Fruit fly (Drosophila melanogaster) whole organism, embryonic: Measurements from ENCODE around the gene CG9029.

Experiments used
- Aef1 ChIP-seq: fragments of 200-800 bp; sonication (Bioruptor generic); IDR thresholded peaks from 3 replicates; pipeline ENCODE4 v1.3.6; 2022; ENCODE audit warnings: missing biosample characterization, missing genetic modification characterization
- CG11456 ChIP-seq: fragments of 200-800 bp; sonication (Bioruptor generic); IDR thresholded peaks from 3 replicates; pipeline ENCODE4 v1.3.6; 2022; ENCODE audit warnings: missing biosample characterization, missing genetic modification characterization
- CG12744 ChIP-seq: fragments of 200-800 bp; sonication (Bioruptor generic); optimal IDR thresholded peaks from 2 replicates; lab custom pipeline; 2016; ENCODE audit warnings: missing biosample characterization, missing genetic modification characterization
- CG13894 ChIP-seq: fragments of 200-800 bp; sonication (Bioruptor generic); optimal IDR thresholded peaks from 3 replicates; lab custom pipeline; 2018; ENCODE audit warnings: missing biosample characterization, mild to moderate bottlenecking, missing genetic modification characterization, moderate library complexity
- CG14441 ChIP-seq: fragments of 200-800 bp; sonication (Bioruptor generic); IDR thresholded peaks from 2 replicates; pipeline ENCODE4 v1.3.6; 2022; ENCODE audit warnings: missing biosample characterization, missing genetic modification characterization
- CG15696 ChIP-seq: fragments of 200-800 bp; sonication (Bioruptor generic); optimal IDR thresholded peaks from 2 replicates; lab custom pipeline; 2019; ENCODE audit warnings: missing biosample characterization, mild to moderate bottlenecking, missing genetic modification characterization, moderate library complexity
- CG1792 ChIP-seq: fragments of 200-800 bp; sonication (Bioruptor generic); optimal IDR thresholded peaks from 2 replicates; lab custom pipeline; 2016; ENCODE audit warnings: missing biosample characterization, missing genetic modification characterization
- CG2129 ChIP-seq: fragments of 200-800 bp; sonication (Bioruptor generic); IDR thresholded peaks from 2 replicates; pipeline ENCODE4 v1.3.6; 2022; ENCODE audit warnings: missing biosample characterization, missing genetic modification characterization; ENCODE audit not compliant: partially characterized antibody
- CG2712 ChIP-seq: fragments of 200-800 bp; optimal IDR thresholded peaks from 3 replicates; lab custom pipeline; 2019; ENCODE audit warnings: missing biosample characterization, mild to moderate bottlenecking, missing genetic modification characterization, moderate library complexity
- CG31224 ChIP-seq: fragments of 200-800 bp; sonication (Bioruptor generic); IDR thresholded peaks from 2 replicates; pipeline ENCODE4 v1.3.6; 2022; ENCODE audit warnings: missing biosample characterization, missing genetic modification characterization
- CG34376 ChIP-seq: fragments of 200-800 bp; sonication (Bioruptor generic); optimal IDR thresholded peaks from 2 replicates; lab custom pipeline; 2018; ENCODE audit warnings: missing biosample characterization, mild to moderate bottlenecking, missing genetic modification characterization
- CG4707 ChIP-seq: fragments of 200-800 bp; sonication (Bioruptor generic); optimal IDR thresholded peaks from 2 replicates; lab custom pipeline; 2018; ENCODE audit warnings: missing biosample characterization, mild to moderate bottlenecking, missing genetic modification characterization, moderate library complexity
- CG6254 ChIP-seq: fragments of 200-800 bp; sonication (Bioruptor generic); optimal IDR thresholded peaks from 3 replicates; lab custom pipeline; 2017; ENCODE audit warnings: mild to moderate bottlenecking, missing biosample characterization, missing genetic modification reagents, missing genetic modification characterization
- CG7357 ChIP-seq: fragments of 200-800 bp; sonication (Bioruptor generic); IDR thresholded peaks from 3 replicates; pipeline ENCODE4 v1.3.6; 2022; ENCODE audit warnings: missing biosample characterization, missing genetic modification characterization
- CG7786 ChIP-seq: fragments of 200-800 bp; sonication (Bioruptor generic); optimal IDR thresholded peaks from 2 replicates; lab custom pipeline; 2016; ENCODE audit warnings: missing biosample characterization, missing genetic modification characterization
- CG7963 ChIP-seq: fragments of 200-800 bp; sonication (Bioruptor generic); IDR thresholded peaks from 3 replicates; pipeline ENCODE4 v1.3.6; 2022; ENCODE audit warnings: missing biosample characterization, missing genetic modification characterization; ENCODE audit not compliant: partially characterized antibody
- CG9609 ChIP-seq: fragments of 200-800 bp; sonication (Bioruptor generic); optimal IDR thresholded peaks from 3 replicates; lab custom pipeline; 2016; ENCODE audit warnings: missing biosample characterization, missing genetic modification characterization
- CG9727 ChIP-seq: fragments of 200-800 bp; sonication (Bioruptor generic); optimal IDR thresholded peaks from 3 replicates; lab custom pipeline; 2017; ENCODE audit warnings: missing biosample characterization, mild to moderate bottlenecking, missing genetic modification characterization
- Dip3 ChIP-seq: fragments of 200-800 bp; sonication (Bioruptor generic); optimal IDR thresholded peaks from 3 replicates; lab custom pipeline; 2016; ENCODE audit warnings: missing biosample characterization, missing genetic modification characterization
- E2f1 ChIP-seq: fragments of 200-800 bp; sonication (Bioruptor generic); IDR thresholded peaks from 2 replicates; pipeline ENCODE4 v1.3.6; 2022; ENCODE audit warnings: missing biosample characterization, missing genetic modification characterization
- E2f2 ChIP-seq: fragments of 200-800 bp; sonication (Bioruptor generic); IDR thresholded peaks from 2 replicates; pipeline ENCODE4 v1.3.6; 2022; ENCODE audit warnings: missing biosample characterization, missing genetic modification characterization
- HmgZ ChIP-seq: fragments of 200-800 bp; sonication (Bioruptor generic); optimal IDR thresholded peaks from 2 replicates; lab custom pipeline; 2018; ENCODE audit warnings: missing biosample characterization, mild to moderate bottlenecking, missing genetic modification characterization
- Hr39 ChIP-seq: fragments of >200 bp; optimal IDR thresholded peaks from 2 replicates; lab custom pipeline; 2017
- Hr51 ChIP-seq, 2 experiments: fragments of 200-800 bp; sonication (Bioruptor generic); optimal IDR thresholded peaks; 2 replicates in 1 of 2; 3 replicates in 1 of 2; lab custom pipeline; 2016 to 2018; ENCODE audit warnings: missing biosample characterization in 2 of 2, missing genetic modification characterization in 2 of 2, mild to moderate bottlenecking in 1 of 2, moderate library complexity in 1 of 2
- Hr78 ChIP-seq, 2 experiments: fragments of 200-800 bp in 1 of 2; fragments of >200 bp in 1 of 2; sonication (Bioruptor generic) in 1 of 2; optimal IDR thresholded peaks; 2 replicates each; lab custom pipeline; 2017 to 2019; ENCODE audit warnings: missing biosample characterization in 2 of 2, missing genetic modification characterization in 2 of 2, mild to moderate bottlenecking in 1 of 2, moderate library complexity in 1 of 2
- Lhr ChIP-seq: fragments of 200-800 bp; sonication (Bioruptor generic); optimal IDR thresholded peaks from 3 replicates; lab custom pipeline; 2017; ENCODE audit warnings: mild to moderate bottlenecking, missing biosample characterization, missing genetic modification reagents, missing genetic modification characterization
- Mrtf ChIP-seq: fragments of 200-800 bp; sonication (Bioruptor generic); IDR thresholded peaks from 3 replicates; pipeline ENCODE4 v1.3.6; 2022; ENCODE audit warnings: missing biosample characterization, missing genetic modification characterization
- PHDP ChIP-seq: fragments of 200-800 bp; sonication (Bioruptor generic); optimal IDR thresholded peaks from 3 replicates; lab custom pipeline; 2018; ENCODE audit warnings: missing biosample characterization, mild to moderate bottlenecking, missing genetic modification characterization, moderate library complexity
- Sry-β ChIP-seq: fragments of 200-800 bp; sonication (Bioruptor generic); optimal IDR thresholded peaks from 2 replicates; lab custom pipeline; 2018; ENCODE audit warnings: missing biosample characterization, mild to moderate bottlenecking, missing genetic modification characterization, moderate library complexity
- Trl ChIP-seq, 3 experiments: fragments of >200 bp in 2 of 3; fragments of 200-800 bp in 1 of 3; sonication (Bioruptor generic) in 1 of 3; optimal IDR thresholded peaks; 2 replicates in 1 of 3; 3 replicates in 2 of 3; lab custom pipeline; 2016 to 2017; ENCODE audit warnings: missing biosample characterization in 1 of 3, missing genetic modification characterization in 1 of 3
- bab2 ChIP-seq: fragments of 200-800 bp; sonication (Bioruptor generic); optimal IDR thresholded peaks from 2 replicates; lab custom pipeline; 2016; ENCODE audit warnings: missing biosample characterization, missing genetic modification characterization
- caup ChIP-seq: fragments of 200-800 bp; sonication (Bioruptor generic); optimal IDR thresholded peaks from 3 replicates; lab custom pipeline; 2017; ENCODE audit warnings: missing biosample characterization, mild to moderate bottlenecking, missing genetic modification characterization, moderate library complexity; ENCODE audit not compliant: severe bottlenecking
- crol ChIP-seq: fragments of 200-800 bp; sonication (Bioruptor generic); IDR thresholded peaks from 2 replicates; pipeline ENCODE4 v1.3.6; 2022; ENCODE audit warnings: missing biosample characterization, missing genetic modification characterization
- da ChIP-seq: fragments of 200-800 bp; sonication (Bioruptor generic); optimal IDR thresholded peaks from 2 replicates; lab custom pipeline; 2016; ENCODE audit warnings: missing biosample characterization, missing genetic modification characterization
- disco-r ChIP-seq: fragments of 200-800 bp; sonication (Bioruptor generic); optimal IDR thresholded peaks from 2 replicates; lab custom pipeline; 2016; ENCODE audit warnings: missing biosample characterization, missing genetic modification characterization
- fd3F ChIP-seq: fragments of 200-800 bp; sonication (Bioruptor generic); optimal IDR thresholded peaks from 2 replicates; lab custom pipeline; 2018; ENCODE audit warnings: missing biosample characterization, mild to moderate bottlenecking, missing genetic modification characterization, moderate library complexity
- hth ChIP-seq: fragments of >200 bp; optimal IDR thresholded peaks from 2 replicates; lab custom pipeline; 2017; ENCODE audit warnings: inconsistent platforms
- pan ChIP-seq, 4 experiments: fragments of >200 bp in 3 of 4; fragments of 200-800 bp in 1 of 4; sonication (Bioruptor generic) in 1 of 4; optimal IDR thresholded peaks in 3 of 4; IDR thresholded peaks in 1 of 4; 2 replicates each; pipeline versions ENCODE4 v1.3.6 to Lab custom; 2017 to 2022; ENCODE audit warnings: missing biosample characterization in 2 of 4, missing genetic modification characterization in 2 of 4, mixed read lengths in 1 of 4
- row ChIP-seq: fragments of 200-800 bp; sonication (Bioruptor generic); IDR thresholded peaks from 3 replicates; pipeline ENCODE4 v1.3.6; 2022; ENCODE audit warnings: missing biosample characterization, missing genetic modification characterization
- run ChIP-seq: fragments of 200-800 bp; sonication (Bioruptor generic); optimal IDR thresholded peaks from 3 replicates; lab custom pipeline; 2018; ENCODE audit warnings: missing biosample characterization, mild to moderate bottlenecking, missing genetic modification characterization
- seq ChIP-seq: fragments of 200-800 bp; sonication (Bioruptor generic); IDR thresholded peaks from 2 replicates; pipeline ENCODE4 v1.3.6; 2022; ENCODE audit warnings: missing biosample characterization, missing genetic modification characterization
- sisA ChIP-seq: fragments of 200-800 bp; sonication (Bioruptor generic); IDR thresholded peaks from 2 replicates; pipeline ENCODE4 v1.3.6; 2022; ENCODE audit warnings: missing biosample characterization, missing genetic modification characterization
- stc ChIP-seq: fragments of 200-800 bp; sonication (Bioruptor generic); IDR thresholded peaks from 2 replicates; pipeline ENCODE4 v1.3.6; 2022; ENCODE audit warnings: missing biosample characterization, missing genetic modification characterization
- sug ChIP-seq: fragments of 200-800 bp; optimal IDR thresholded peaks from 2 replicates; lab custom pipeline; 2019; ENCODE audit warnings: missing biosample characterization, mild to moderate bottlenecking, missing genetic modification characterization, moderate library complexity
- unc-4 ChIP-seq: fragments of 200-800 bp; sonication (Bioruptor generic); IDR thresholded peaks from 2 replicates; pipeline ENCODE4 v1.3.6; 2022; ENCODE audit warnings: missing biosample characterization, missing genetic modification characterization; ENCODE audit not compliant: partially characterized antibody
- zfh1 ChIP-seq: fragments of 200-800 bp; sonication (Bioruptor generic); IDR thresholded peaks from 3 replicates; pipeline ENCODE4 v1.3.6; 2022; ENCODE audit warnings: missing biosample characterization, missing genetic modification characterization

Gene CG9029

dm6 chr2L:5876474-5877067 is 9.2 kb upstream of the CG9029 start (continued):
- TF ChIP-seq run (no peak), pan (optimal IDR thresholded peaks at IDR 0.05; lab: Kevin White, UChicago) (no peak), pan (GFP tag; optimal IDR thresholded peaks at IDR 0.05 in 1 of 2, IDR thresholded peaks at IDR 0.05 in 1 of 2) (peak in 1 of 2 experiments; percentile 15), sisA (GFP tag; lab: Robert Waterston, UW) (no peak), E2f2 (GFP tag; lab: Robert Waterston, UW) (peak; percentile 19; the same call in 1 of the 2 replicates), CG14441 (GFP tag; lab: Robert Waterston, UW) (no peak), stc (no peak), seq (GFP tag; lab: Robert Waterston, UW) (peak; percentile 48; the same call in 1 of the 2 replicates), unc-4 (GFP tag; lab: Robert Waterston, UW) (no peak)
- TF ChIP-seq, all 482 proteins: peak for 127

dm6 chr2L:5879363-5879934 is 6.4 kb upstream of the CG9029 start, which contains the start of gene rau:
rau (minus strand) TSS chr2L:5879498.
- TF ChIP-seq crol (GFP tag; lab: Robert Waterston, UW) (no peak), caup (GFP tag; lab: Kevin White, UChicago) (peak; percentile 56), Dip3 (peak; percentile 33), Mrtf (GFP tag; lab: Robert Waterston, UW) (peak; percentile 44; the same call in 1 of the 3 replicates), Aef1 (GFP tag; lab: Robert Waterston, UW) (peak; percentile 53; the same call in 2 of the 3 replicates), zfh1 (GFP tag; lab: Robert Waterston, UW) (peak; percentile 73; the same call in 2 of the 3 replicates), disco-r (no peak), CG13894 (tag; lab: Kevin White, UChicago) (peak; percentile 73), CG7963 (0 out of 3 replicates have a peak, but pooled peaks have one; percentile 40), Lhr (GFP tag; lab: Kevin White, UChicago) (peak; percentile 40), PHDP (peak; percentile 80), Trl (optimal IDR thresholded peaks at IDR 0.05; lab: Kevin White, UChicago) (peak; percentile 90 to 93), Trl (GFP tag; optimal IDR thresholded peaks at IDR 0.05; lab: Kevin White, UChicago) (no peak), CG15696 (peak; percentile 79), CG7786 (GFP tag; lab: Kevin White, UChicago) (peak; percentile 34), CG2129 (GFP tag; lab: Robert Waterston, UW) (no peak), Sry-β (GFP tag; lab: Kevin White, UChicago) (no peak), CG12744 (GFP tag; lab: Kevin White, UChicago) (no peak), Hr78 (GFP tag; optimal IDR thresholded peaks at IDR 0.05; lab: Kevin White, UChicago) (peak in 1 of 2 experiments; percentile 68), CG34376 (GFP tag; lab: Kevin White, UChicago) (peak; percentile 73), E2f1 (GFP tag; lab: Robert Waterston, UW) (peak; percentile 73), CG1792 (GFP tag; lab: Kevin White, UChicago) (no peak), CG11456 (no peak), sisA (GFP tag; lab: Robert Waterston, UW) (peak; percentile 64), HmgZ (tag; lab: Kevin White, UChicago) (peak; percentile 77), Hr39 (lab: Kevin White, UChicago) (no peak), bab2 (GFP tag; lab: Kevin White, UChicago) (no peak), da (GFP tag; lab: Kevin White, UChicago) (no peak), CG9727 (GFP tag; lab: Kevin White, UChicago) (peak; percentile 72), CG2712 (tag; lab: Kevin White, UChicago) (peak; percentile 91), Hr51 (GFP tag; optimal IDR thresholded peaks at IDR 0.05; lab: Kevin White, UChicago) (peak in 1 of 2 experiments; percentile 70), row (GFP tag; lab: Robert Waterston, UW) (peak; percentile 91), sug (tag; lab: Kevin White, UChicago) (peak; percentile 87), CG31224 (GFP tag; lab: Robert Waterston, UW) (peak; percentile 34; the same call in 1 of the 2 replicates), CG4707 (peak; percentile 21), fd3F (GFP tag; lab: Kevin White, UChicago) (peak; percentile 42), CG7357 (GFP tag; lab: Robert Waterston, UW) (no peak), CG6254 (peak; percentile 72), hth (lab: Kevin White, UChicago) (no peak), CG9609 (GFP tag; lab: Kevin White, UChicago) (no peak)
